Worm (Caenorhabditis elegans) whole organism, L1 larva: ENCODE results near the gene Y42G9A.1.

Experiments
- C34B4.2 ChIP-seq: sonication (generic microtip); optimal IDR thresholded peaks from 2 replicates; lab custom pipeline; 2017; ENCODE audit warnings: mild to moderate bottlenecking, missing genetic modification characterization, missing compliant biosample characterization
- F16B12.6 ChIP-seq: fragments of 150-350 bp; optimal IDR thresholded peaks from 2 replicates; lab custom pipeline; 2014; ENCODE audit warnings: missing biosample characterization, missing genetic modification characterization
- Y116A8C.19 ChIP-seq: sonication (generic microtip); optimal IDR thresholded peaks from 2 replicates; lab custom pipeline; 2016; ENCODE audit warnings: missing compliant biosample characterization, missing genetic modification characterization, borderline replicate concordance
- alr-1 ChIP-seq: fragments of 200-800 bp; sonication (Bioruptor generic); optimal IDR thresholded peaks from 2 replicates; lab custom pipeline; 2018; ENCODE audit warnings: borderline replicate concordance, mild to moderate bottlenecking, missing genetic modification characterization, missing compliant biosample characterization
- aly-2 ChIP-seq: fragments of 150-350 bp; optimal IDR thresholded peaks from 2 replicates; lab custom pipeline; 2014; ENCODE audit warnings: missing biosample characterization, missing genetic modification characterization
- blmp-1 ChIP-seq: fragments of 150-350 bp; optimal IDR thresholded peaks from 2 replicates; lab custom pipeline; 2014; ENCODE audit warnings: missing biosample characterization, missing genetic modification characterization
- ceh-63 ChIP-seq: fragments of 200-800 bp; sonication (Bioruptor generic); optimal IDR thresholded peaks from 2 replicates; lab custom pipeline; 2018; ENCODE audit warnings: mild to moderate bottlenecking, missing genetic modification characterization, missing compliant biosample characterization
- ceh-90 ChIP-seq: sonication (generic microtip); optimal IDR thresholded peaks from 2 replicates; lab custom pipeline; 2016; ENCODE audit warnings: missing genetic modification characterization, missing compliant biosample characterization
- ces-1 ChIP-seq: fragments of 150-350 bp; optimal IDR thresholded peaks from 2 replicates; lab custom pipeline; 2014; ENCODE audit warnings: missing biosample characterization, missing genetic modification reagents, missing genetic modification characterization
- dsc-1 ChIP-seq: sonication (generic microtip); optimal IDR thresholded peaks from 2 replicates; lab custom pipeline; 2016; ENCODE audit warnings: mild to moderate bottlenecking, missing genetic modification characterization, missing compliant biosample characterization
- egl-27 ChIP-seq, 2 experiments: fragments of 150-350 bp in 1 of 2; sonication (generic microtip); optimal IDR thresholded peaks; 3 replicates each; lab custom pipeline; 2017 to 2018; ENCODE audit warnings: missing biosample characterization in 2 of 2, missing genetic modification characterization in 2 of 2, missing genetic modification reagents in 2 of 2
- elt-2 ChIP-seq: sonication (generic microtip); optimal IDR thresholded peaks from 2 replicates; lab custom pipeline; 2016; ENCODE audit warnings: missing genetic modification characterization, mild to moderate bottlenecking, inconsistent platforms, missing compliant biosample characterization, missing genetic modification reagents
- ets-5 ChIP-seq: fragments of 200-800 bp; sonication (Bioruptor generic); IDR thresholded peaks from 2 replicates; pipeline ENCODE4 v1.3.6; 2022; ENCODE audit warnings: missing genetic modification characterization, missing compliant biosample characterization
- fkh-4 ChIP-seq: sonication (generic microtip); optimal IDR thresholded peaks from 2 replicates; lab custom pipeline; 2016; ENCODE audit warnings: missing compliant biosample characterization, missing genetic modification characterization, borderline replicate concordance
- fkh-8 ChIP-seq: sonication (generic microtip); optimal IDR thresholded peaks from 2 replicates; lab custom pipeline; 2016; ENCODE audit warnings: mild to moderate bottlenecking, missing genetic modification characterization, missing compliant biosample characterization
- grh-1 ChIP-seq: fragments of 200-800 bp; sonication (Bioruptor generic); IDR thresholded peaks from 2 replicates; pipeline ENCODE4 v1.3.6; 2022; ENCODE audit warnings: missing genetic modification reagents, missing genetic modification characterization, missing compliant biosample characterization
- hlh-4 ChIP-seq: sonication (generic microtip); optimal IDR thresholded peaks from 2 replicates; lab custom pipeline; 2016; ENCODE audit warnings: mild to moderate bottlenecking, missing genetic modification characterization, missing compliant biosample characterization
- hpl-2 ChIP-seq: fragments of 150-350 bp; optimal IDR thresholded peaks from 2 replicates; lab custom pipeline; 2014; ENCODE audit warnings: missing biosample characterization, missing genetic modification reagents, missing genetic modification characterization
- isw-1 ChIP-seq: fragments of 200-800 bp; sonication (Bioruptor generic); IDR thresholded peaks from 2 replicates; pipeline ENCODE4 v1.3.6; 2022; ENCODE audit warnings: missing genetic modification characterization, missing compliant biosample characterization
- lin-13 ChIP-seq: fragments of 150-350 bp; optimal IDR thresholded peaks from 2 replicates; lab custom pipeline; 2014; ENCODE audit warnings: missing biosample characterization, missing genetic modification reagents, missing genetic modification characterization
- lin-15B ChIP-seq: fragments of 150-350 bp; sonication (generic microtip); optimal IDR thresholded peaks from 3 replicates; lab custom pipeline; 2014; ENCODE audit warnings: missing biosample characterization, missing genetic modification characterization
- lin-35 ChIP-seq, 2 experiments: fragments of 150-350 bp; optimal IDR thresholded peaks; 2 replicates each; lab custom pipeline; 2014; ENCODE audit warnings: missing biosample characterization in 2 of 2, missing genetic modification characterization in 2 of 2, missing genetic modification reagents in 2 of 2
- lir-3 ChIP-seq: sonication (generic microtip); optimal IDR thresholded peaks from 2 replicates; lab custom pipeline; 2016; ENCODE audit warnings: mild to moderate bottlenecking, missing genetic modification characterization, moderate library complexity, missing compliant biosample characterization; ENCODE audit not compliant: poor library complexity
- mdl-1 ChIP-seq, 2 experiments: fragments of 150-350 bp; optimal IDR thresholded peaks; 2 replicates each; lab custom pipeline; 2014 to 2017; ENCODE audit warnings: missing biosample characterization in 2 of 2, missing genetic modification characterization in 2 of 2, inconsistent platforms in 1 of 2
- mef-2 ChIP-seq: fragments of 150-350 bp; optimal IDR thresholded peaks from 2 replicates; lab custom pipeline; 2014; ENCODE audit warnings: missing biosample characterization, missing genetic modification characterization
- mep-1 ChIP-seq: fragments of 150-350 bp; optimal IDR thresholded peaks from 2 replicates; lab custom pipeline; 2014; ENCODE audit warnings: missing biosample characterization, missing genetic modification characterization
- nhr-11 ChIP-seq: fragments of 150-350 bp; optimal IDR thresholded peaks from 2 replicates; lab custom pipeline; 2014; ENCODE audit warnings: missing biosample characterization, missing genetic modification characterization
- nhr-12 ChIP-seq: sonication (generic microtip); optimal IDR thresholded peaks from 2 replicates; lab custom pipeline; 2017; ENCODE audit warnings: missing biosample characterization, missing genetic modification characterization
- nhr-19 ChIP-seq: fragments of 200-800 bp; sonication (Bioruptor generic); conservative IDR thresholded peaks from 2 replicates; pipeline ENCODE4 v1.3.6; 2022; ENCODE audit warnings: missing genetic modification characterization, missing compliant biosample characterization
- nhr-20 ChIP-seq: sonication (generic microtip); optimal IDR thresholded peaks from 2 replicates; lab custom pipeline; 2016; ENCODE audit warnings: mild to moderate bottlenecking, missing genetic modification characterization, missing compliant biosample characterization
- nhr-28 ChIP-seq: fragments of 150-350 bp; optimal IDR thresholded peaks from 2 replicates; lab custom pipeline; 2014; ENCODE audit warnings: missing biosample characterization, missing genetic modification characterization
- nhr-71 ChIP-seq: sonication (generic microtip); optimal IDR thresholded peaks from 2 replicates; lab custom pipeline; 2016; ENCODE audit warnings: mild to moderate bottlenecking, missing genetic modification characterization, moderate library complexity, missing compliant biosample characterization
- nhr-76 ChIP-seq: sonication (generic microtip); optimal IDR thresholded peaks from 2 replicates; lab custom pipeline; 2017; ENCODE audit warnings: missing biosample characterization, missing genetic modification characterization
- nhr-85 ChIP-seq: sonication (generic microtip); peaks from one replicate; lab custom pipeline; 2016; ENCODE audit warnings: missing genetic modification characterization, inconsistent platforms, missing compliant biosample characterization
- pqm-1 ChIP-seq: sonication (generic microtip); optimal IDR thresholded peaks from 3 replicates; lab custom pipeline; 2017; ENCODE audit warnings: missing biosample characterization, missing genetic modification characterization
- snpc-4 ChIP-seq: fragments of 150-350 bp; optimal IDR thresholded peaks from 2 replicates; lab custom pipeline; 2014; ENCODE audit warnings: missing biosample characterization, missing genetic modification characterization
- snu-23 ChIP-seq: sonication (generic microtip); optimal IDR thresholded peaks from 2 replicates; lab custom pipeline; 2016; ENCODE audit warnings: missing genetic modification characterization, missing compliant biosample characterization
- sox-4 ChIP-seq: sonication (generic microtip); optimal IDR thresholded peaks from 2 replicates; lab custom pipeline; 2016; ENCODE audit warnings: missing genetic modification characterization, missing compliant biosample characterization
- sptf-1 ChIP-seq: fragments of 150-350 bp; optimal IDR thresholded peaks from 2 replicates; lab custom pipeline; 2014; ENCODE audit warnings: missing biosample characterization, missing genetic modification characterization
- tbx-2 ChIP-seq: sonication (generic microtip); optimal IDR thresholded peaks from 2 replicates; lab custom pipeline; 2016; ENCODE audit warnings: missing genetic modification characterization, missing compliant biosample characterization
- unc-62 ChIP-seq: fragments of 150-350 bp; optimal IDR thresholded peaks from 2 replicates; lab custom pipeline; 2014; ENCODE audit warnings: missing biosample characterization, missing genetic modification reagents, missing genetic modification characterization
- unc-86 ChIP-seq: sonication (generic microtip); optimal IDR thresholded peaks from 2 replicates; lab custom pipeline; 2016; ENCODE audit warnings: missing genetic modification characterization, missing compliant biosample characterization
- unc-98 ChIP-seq: fragments of 200-800 bp; sonication (Bioruptor generic); IDR thresholded peaks from 2 replicates; pipeline ENCODE4 v1.3.6; 2022; ENCODE audit warnings: missing genetic modification characterization, missing compliant biosample characterization
- xbp-1 ChIP-seq: sonication (generic microtip); optimal IDR thresholded peaks from 2 replicates; lab custom pipeline; 2016; ENCODE audit warnings: missing genetic modification characterization, missing compliant biosample characterization
- zag-1 ChIP-seq: fragments of 150-350 bp; optimal IDR thresholded peaks from 2 replicates; lab custom pipeline; 2014; ENCODE audit warnings: missing biosample characterization, missing genetic modification characterization
- zip-4 ChIP-seq: fragments of 200-800 bp; sonication (Bioruptor generic); optimal IDR thresholded peaks from 2 replicates; lab custom pipeline; 2018; ENCODE audit warnings: mild to moderate bottlenecking, missing genetic modification characterization, moderate library complexity, missing compliant biosample characterization
- ztf-11 ChIP-seq, 2 experiments: sonication (generic microtip); optimal IDR thresholded peaks; 2 replicates each; lab custom pipeline; 2016 to 2017; ENCODE audit warnings: missing genetic modification characterization in 2 of 2, missing biosample characterization in 1 of 2, missing compliant biosample characterization in 1 of 2
- ztf-4 ChIP-seq: fragments of 150-350 bp; optimal IDR thresholded peaks from 2 replicates; lab custom pipeline; 2014; ENCODE audit warnings: missing biosample characterization, missing genetic modification characterization

Y42G9A.1 gene

ce11 chrIII:6157708-6158321 is 8.1 kb downstream of the Y42G9A.1 start, which contains the start of gene anmt-2 (continued):
- TF ChIP-seq mep-1 (tag; lab: Kevin White, UChicago) = no peak
- TF ChIP-seq fkh-4 (tag; lab: Kevin White, UChicago) = no peak
- no peak for TF ChIP-seq lin-13
- TF ChIP-seq C34B4.2 (tag; lab: Kevin White, UChicago) = no peak
- TF ChIP-seq egl-27 (tag; optimal IDR thresholded peaks at IDR 0.05; lab: Kevin White, UChicago) = no peak
- TF ChIP-seq zip-4 (GFP tag; lab: Kevin White, UChicago) = no peak
- TF ChIP-seq nhr-11 (tag; lab: Kevin White, UChicago) = no peak

- TF ChIP-seq tbx-2 (tag; lab: Kevin White, UChicago) (peak; percentile 35), mdl-1 (tag; optimal IDR thresholded peaks at IDR 0.05; lab: Kevin White, UChicago) (peak in 1 of 2 experiments; percentile 23), blmp-1 (peak; percentile 57), hpl-2 (GFP tag; lab: Kevin White, UChicago) (peak; percentile 58), ces-1 (GFP tag; lab: Kevin White, UChicago) (no peak), egl-27 (tag; optimal IDR thresholded peaks at IDR 0.05; lab: Kevin White, UChicago) (peak in 1 of 2 experiments; percentile 3), ztf-11 (tag; optimal IDR thresholded peaks at IDR 0.05; lab: Kevin White, UChicago) (no peak), lin-13 (peak; percentile 17), F16B12.6 (tag; lab: Kevin White, UChicago) (peak; percentile 17), nhr-71 (tag; lab: Kevin White, UChicago) (peak; percentile 72), nhr-76 (tag; lab: Kevin White, UChicago) (no peak), unc-62 (GFP tag; lab: Kevin White, UChicago) (no peak), Y116A8C.19 (tag; lab: Kevin White, UChicago) (no peak), zag-1 (no peak), unc-86 (no peak), zip-4 (GFP tag; lab: Kevin White, UChicago) (no peak), elt-2 (peak; percentile 81), snpc-4 (tag; lab: Kevin White, UChicago) (peak; percentile 9), lir-3 (no peak), isw-1 (GFP tag; lab: Robert Waterston, UW) (peak; percentile 38), unc-98 (GFP tag; lab: Robert Waterston, UW) (peak; percentile 30; the same call in 1 of the 2 replicates), sox-4 (tag; lab: Kevin White, UChicago) (no peak), mef-2 (tag; lab: Kevin White, UChicago) (no peak), ceh-63 (no peak), snu-23 (GFP tag; lab: Kevin White, UChicago) (peak; percentile 66), nhr-12 (tag; lab: Kevin White, UChicago) (no peak), fkh-4 (tag; lab: Kevin White, UChicago) (no peak), ets-5 (GFP tag; lab: Robert Waterston, UW) (no peak), alr-1 (tag; lab: Kevin White, UChicago) (no peak), grh-1 (0 out of 2 replicates have a peak, but pooled peaks have one; percentile 6), nhr-19 (GFP tag; lab: Robert Waterston, UW) (peak; percentile 71), ceh-90 (no peak), dsc-1 (tag; lab: Kevin White, UChicago) (peak; percentile 60), ztf-4 (tag; lab: Kevin White, UChicago) (no peak), pqm-1 (no peak), sptf-1 (no peak), lin-15B (tag; lab: Kevin White, UChicago) (peak; percentile 5), C34B4.2 (tag; lab: Kevin White, UChicago) (no peak), aly-2 (tag; lab: Kevin White, UChicago) (no peak), hlh-4 (no peak), fkh-8 (tag; lab: Kevin White, UChicago) (peak; percentile 45), lin-35 (GFP tag; optimal IDR thresholded peaks at IDR 0.05; lab: Kevin White, UChicago) (peak; percentile 41 to 78), nhr-28 (tag; lab: Kevin White, UChicago) (no peak), xbp-1 (tag; lab: Kevin White, UChicago) (peak; percentile 40), nhr-20 (tag; lab: Kevin White, UChicago) (peak; percentile 38), nhr-85 (tag; lab: Kevin White, UChicago) (peak; percentile 73)
Observed at ce11 chrIII:6158642-6159475, 9.1 kb downstream of the Y42G9A.1 start, which contains the start of gene nfm-1. TSS of gene nfm-1 (plus strand) at chrIII:6159453.
